Fruit fly (Drosophila melanogaster): ENCODE data around the gene mag.
A peak's percentile ranks its signal among the peaks of the same experiment; 100 is the strongest.

The mag gene

dm6 chr3L:20508136-20508635 is 47.7 kb downstream of the mag start:
- TF ChIP-seq CG17801 (GFP tag; optimal IDR thresholded peaks at IDR 0.05; ENCODE audit: partially characterized antibody) = peak; percentile 85

dm6 chr3L:20509121-20509934 is 48.8 kb downstream of the mag start:
- TF ChIP-seq CG17801 (GFP tag; optimal IDR thresholded peaks at IDR 0.05; ENCODE audit: partially characterized antibody) = peak; percentile 72

- TF ChIP-seq CG17801 (GFP tag; optimal IDR thresholded peaks at IDR 0.05; ENCODE audit: partially characterized antibody) = no peak
These were observed 51.1 kb downstream of the mag start for dm6 chr3L:20511499-20512108.
